Fruit fly (Drosophila melanogaster) whole organism, embryonic: ENCODE measurements around the gene Pnn.

Experiments used
- Asciz ChIP-seq: fragments of 200-800 bp; sonication (Bioruptor generic); optimal IDR thresholded peaks from 2 replicates; lab custom pipeline; 2017; ENCODE audit warnings: missing biosample characterization, mild to moderate bottlenecking, missing genetic modification characterization, missing genetic modification reagents
- B-H2 ChIP-seq: fragments of 200-800 bp; sonication (Bioruptor generic); optimal IDR thresholded peaks from 2 replicates; lab custom pipeline; 2018; ENCODE audit warnings: missing biosample characterization, mild to moderate bottlenecking, missing genetic modification characterization
- Bgb ChIP-seq: fragments of 200-800 bp; sonication (Bioruptor generic); IDR thresholded peaks from 2 replicates; pipeline ENCODE4 v1.3.6; 2022; ENCODE audit warnings: missing biosample characterization, missing genetic modification characterization; ENCODE audit not compliant: partially characterized antibody
- CG13123 ChIP-seq: fragments of 200-800 bp; sonication (Bioruptor generic); optimal IDR thresholded peaks from 2 replicates; lab custom pipeline; 2016; ENCODE audit warnings: missing biosample characterization, missing genetic modification characterization
- CG15696 ChIP-seq: fragments of 200-800 bp; sonication (Bioruptor generic); optimal IDR thresholded peaks from 2 replicates; lab custom pipeline; 2019; ENCODE audit warnings: missing biosample characterization, mild to moderate bottlenecking, missing genetic modification characterization, moderate library complexity
- CG17802 ChIP-seq: fragments of 200-800 bp; sonication (Bioruptor generic); optimal IDR thresholded peaks from 2 replicates; lab custom pipeline; 2018; ENCODE audit warnings: missing biosample characterization, mild to moderate bottlenecking, missing genetic modification characterization, moderate library complexity
- CG18262 ChIP-seq: fragments of 200-800 bp; optimal IDR thresholded peaks from 3 replicates; lab custom pipeline; 2019; ENCODE audit warnings: missing biosample characterization, mild to moderate bottlenecking, missing genetic modification characterization, moderate library complexity
- CG2199 ChIP-seq: fragments of 200-800 bp; sonication (Bioruptor generic); IDR thresholded peaks from 3 replicates; pipeline ENCODE4 v1.3.6; 2022; ENCODE audit warnings: missing biosample characterization, missing genetic modification characterization
- CG32532 ChIP-seq: fragments of 200-800 bp; sonication (Bioruptor generic); IDR thresholded peaks from 2 replicates; pipeline ENCODE4 v1.3.6; 2022; ENCODE audit warnings: missing biosample characterization, missing genetic modification characterization
- CG32767 ChIP-seq: fragments of 200-800 bp; sonication (Bioruptor generic); IDR thresholded peaks from 2 replicates; pipeline ENCODE4 v1.3.6; 2022; ENCODE audit warnings: missing biosample characterization, missing genetic modification characterization
- CG3847 ChIP-seq: fragments of 200-800 bp; sonication (Bioruptor generic); IDR thresholded peaks from 2 replicates; pipeline ENCODE4 v1.3.6; 2022; ENCODE audit warnings: missing biosample characterization, missing genetic modification characterization
- CG42726 ChIP-seq: fragments of 200-800 bp; sonication (Bioruptor generic); IDR thresholded peaks from 2 replicates; pipeline ENCODE4 v1.3.6; 2022; ENCODE audit warnings: missing biosample characterization, missing genetic modification characterization; ENCODE audit not compliant: partially characterized antibody
- CG4617 ChIP-seq: fragments of 200-800 bp; sonication (Bioruptor generic); optimal IDR thresholded peaks from 3 replicates; lab custom pipeline; 2016; ENCODE audit warnings: missing biosample characterization, missing genetic modification characterization, borderline replicate concordance
- CG5180 ChIP-seq: fragments of 200-800 bp; sonication (Bioruptor generic); optimal IDR thresholded peaks from 3 replicates; lab custom pipeline; 2017; ENCODE audit warnings: missing biosample characterization, missing genetic modification characterization, mild to moderate bottlenecking, moderate library complexity, missing genetic modification reagents
- CG6765 ChIP-seq: fragments of 200-800 bp; sonication (Bioruptor generic); optimal IDR thresholded peaks from 3 replicates; lab custom pipeline; 2017; ENCODE audit warnings: missing biosample characterization, mild to moderate bottlenecking, missing genetic modification characterization
- CG7963 ChIP-seq: fragments of 200-800 bp; sonication (Bioruptor generic); IDR thresholded peaks from 3 replicates; pipeline ENCODE4 v1.3.6; 2022; ENCODE audit warnings: missing biosample characterization, missing genetic modification characterization; ENCODE audit not compliant: partially characterized antibody
- CG8359 ChIP-seq: fragments of 200-800 bp; sonication (Bioruptor generic); optimal IDR thresholded peaks from 2 replicates; lab custom pipeline; 2017; ENCODE audit warnings: missing biosample characterization, mild to moderate bottlenecking, missing genetic modification characterization, borderline replicate concordance
- CG8924 ChIP-seq: fragments of 200-800 bp; optimal IDR thresholded peaks from 3 replicates; lab custom pipeline; 2019; ENCODE audit warnings: missing biosample characterization, mild to moderate bottlenecking, missing genetic modification characterization, moderate library complexity
- CG8944 ChIP-seq: fragments of 200-800 bp; sonication (Bioruptor generic); optimal IDR thresholded peaks from 3 replicates; lab custom pipeline; 2016; ENCODE audit warnings: missing biosample characterization, missing genetic modification characterization
- CG9437 ChIP-seq: fragments of 200-800 bp; sonication (Bioruptor generic); optimal IDR thresholded peaks from 2 replicates; lab custom pipeline; 2018; ENCODE audit warnings: missing biosample characterization, mild to moderate bottlenecking, missing genetic modification characterization
- CG9817 ChIP-seq: fragments of 200-800 bp; sonication (Bioruptor generic); optimal IDR thresholded peaks from 2 replicates; lab custom pipeline; 2018; ENCODE audit warnings: missing biosample characterization, mild to moderate bottlenecking, missing genetic modification characterization, moderate library complexity
- CG9876 ChIP-seq: fragments of 200-800 bp; sonication (Bioruptor generic); optimal IDR thresholded peaks from 2 replicates; lab custom pipeline; 2016; ENCODE audit warnings: missing biosample characterization, missing genetic modification characterization
- D ChIP-seq, 2 experiments: fragments of 200-800 bp in 1 of 2; fragments of >200 bp in 1 of 2; sonication (Bioruptor generic) in 1 of 2; optimal IDR thresholded peaks; 2 replicates in 1 of 2; 3 replicates in 1 of 2; lab custom pipeline; 2017; ENCODE audit warnings: mild to moderate bottlenecking in 1 of 2, missing biosample characterization in 1 of 2, missing genetic modification characterization in 1 of 2, missing genetic modification reagents in 1 of 2
- Dbx ChIP-seq: fragments of 200-800 bp; sonication (Bioruptor generic); IDR thresholded peaks from 3 replicates; pipeline ENCODE4 v1.3.6; 2022; ENCODE audit warnings: missing biosample characterization, missing genetic modification characterization
- Eip74EF ChIP-seq, 2 experiments: fragments of 200-800 bp in 1 of 2; fragments of >200 bp in 1 of 2; sonication (Bioruptor generic) in 1 of 2; optimal IDR thresholded peaks; 2 replicates each; lab custom pipeline; 2017 to 2019; ENCODE audit warnings: missing biosample characterization in 2 of 2, missing genetic modification characterization in 2 of 2, mild to moderate bottlenecking in 1 of 2, moderate library complexity in 1 of 2
- Fer1 ChIP-seq: fragments of 200-800 bp; sonication (Bioruptor generic); optimal IDR thresholded peaks from 2 replicates; lab custom pipeline; 2017; ENCODE audit warnings: missing biosample characterization, mild to moderate bottlenecking, missing genetic modification characterization
- HLH4C ChIP-seq: fragments of 200-800 bp; sonication (Bioruptor generic); IDR thresholded peaks from 3 replicates; pipeline ENCODE4 v1.3.6; 2022; ENCODE audit warnings: missing biosample characterization, missing genetic modification characterization; ENCODE audit not compliant: partially characterized antibody
- MBD-R2 ChIP-seq: fragments of 200-800 bp; sonication (Bioruptor generic); IDR thresholded peaks from 2 replicates; pipeline ENCODE4 v1.3.6; 2022; ENCODE audit warnings: missing biosample characterization, missing genetic modification characterization
- MESR4 ChIP-seq: fragments of 200-800 bp; sonication (Bioruptor generic); optimal IDR thresholded peaks from 2 replicates; lab custom pipeline; 2018; ENCODE audit warnings: missing biosample characterization, mild to moderate bottlenecking, missing genetic modification characterization, moderate library complexity
- NC2β ChIP-seq: fragments of 200-800 bp; sonication (Bioruptor generic); optimal IDR thresholded peaks from 2 replicates; lab custom pipeline; 2016; ENCODE audit warnings: missing biosample characterization, missing genetic modification characterization
- Neu2 ChIP-seq: fragments of 200-800 bp; sonication (Bioruptor generic); optimal IDR thresholded peaks from 3 replicates; lab custom pipeline; 2016; ENCODE audit warnings: missing biosample characterization, missing genetic modification characterization, borderline replicate concordance
- Nf-YA ChIP-seq: fragments of 200-800 bp; sonication (Bioruptor generic); IDR thresholded peaks from 2 replicates; pipeline ENCODE4 v1.3.6; 2022; ENCODE audit warnings: missing biosample characterization, missing genetic modification characterization
- Optix ChIP-seq: fragments of 200-800 bp; sonication (Bioruptor generic); IDR thresholded peaks from 3 replicates; pipeline ENCODE4 v1.3.6; 2022; ENCODE audit warnings: missing biosample characterization, missing genetic modification characterization
- Sox100B ChIP-seq: fragments of 200-800 bp; sonication (Bioruptor generic); optimal IDR thresholded peaks from 3 replicates; lab custom pipeline; 2018; ENCODE audit warnings: missing biosample characterization, mild to moderate bottlenecking, missing genetic modification characterization
- Sry-δ ChIP-seq: fragments of 200-800 bp; sonication (Bioruptor generic); optimal IDR thresholded peaks from 2 replicates; lab custom pipeline; 2016; ENCODE audit warnings: missing biosample characterization, missing genetic modification characterization
- Trl ChIP-seq, 3 experiments: fragments of >200 bp in 2 of 3; fragments of 200-800 bp in 1 of 3; sonication (Bioruptor generic) in 1 of 3; optimal IDR thresholded peaks; 2 replicates in 1 of 3; 3 replicates in 2 of 3; lab custom pipeline; 2016 to 2017; ENCODE audit warnings: missing biosample characterization in 1 of 3, missing genetic modification characterization in 1 of 3
- amos ChIP-seq: fragments of 200-800 bp; sonication (Bioruptor generic); IDR thresholded peaks from 2 replicates; pipeline ENCODE4 v1.3.6; 2022; ENCODE audit warnings: missing biosample characterization, missing genetic modification characterization; ENCODE audit not compliant: partially characterized antibody
- bowl ChIP-seq: fragments of 200-800 bp; sonication (Bioruptor generic); IDR thresholded peaks from 2 replicates; pipeline ENCODE4 v1.3.6; 2022; ENCODE audit warnings: missing biosample characterization, missing genetic modification characterization
- cad ChIP-seq: fragments of >200 bp; optimal IDR thresholded peaks from 2 replicates; lab custom pipeline; 2017; ENCODE audit warnings: missing biosample characterization, missing genetic modification characterization
- gcm ChIP-seq: fragments of 200-800 bp; sonication (Bioruptor generic); optimal IDR thresholded peaks from 2 replicates; lab custom pipeline; 2019; ENCODE audit warnings: missing biosample characterization, mild to moderate bottlenecking, missing genetic modification characterization, moderate library complexity
- gro ChIP-seq: fragments of 200-800 bp; sonication (Bioruptor generic); optimal IDR thresholded peaks from 2 replicates; lab custom pipeline; 2016; ENCODE audit warnings: missing biosample characterization, missing genetic modification characterization
- mam ChIP-seq: fragments of 200-800 bp; sonication (Bioruptor generic); optimal IDR thresholded peaks from 3 replicates; lab custom pipeline; 2016; ENCODE audit warnings: missing biosample characterization, missing genetic modification characterization
- peb ChIP-seq: fragments of 200-800 bp; sonication (Bioruptor generic); IDR thresholded peaks from 2 replicates; pipeline ENCODE4 v1.3.6; 2022; ENCODE audit warnings: missing biosample characterization, missing genetic modification characterization
- pros ChIP-seq: fragments of 200-800 bp; sonication (Bioruptor generic); optimal IDR thresholded peaks from 3 replicates; lab custom pipeline; 2019; ENCODE audit warnings: missing biosample characterization, mild to moderate bottlenecking, missing genetic modification characterization, moderate library complexity
- sens-2 ChIP-seq: fragments of 200-800 bp; sonication (Bioruptor generic); IDR thresholded peaks from 2 replicates; pipeline ENCODE4 v1.3.6; 2022; ENCODE audit warnings: missing biosample characterization, missing genetic modification characterization
- shn ChIP-seq: fragments of 200-800 bp; sonication (Bioruptor generic); optimal IDR thresholded peaks from 3 replicates; lab custom pipeline; 2016; ENCODE audit warnings: missing biosample characterization, missing genetic modification characterization
- sna ChIP-seq: fragments of 200-800 bp; sonication (Bioruptor generic); IDR thresholded peaks from 2 replicates; pipeline ENCODE4 v1.3.6; 2022; ENCODE audit warnings: missing biosample characterization, missing genetic modification characterization; ENCODE audit not compliant: partially characterized antibody
- sug ChIP-seq: fragments of 200-800 bp; optimal IDR thresholded peaks from 2 replicates; lab custom pipeline; 2019; ENCODE audit warnings: missing biosample characterization, mild to moderate bottlenecking, missing genetic modification characterization, moderate library complexity
- zen ChIP-seq: fragments of 200-800 bp; sonication (Bioruptor generic); optimal IDR thresholded peaks from 3 replicates; lab custom pipeline; 2018; ENCODE audit warnings: missing biosample characterization, mild to moderate bottlenecking, missing genetic modification characterization, moderate library complexity

Pnn gene

DNA sequence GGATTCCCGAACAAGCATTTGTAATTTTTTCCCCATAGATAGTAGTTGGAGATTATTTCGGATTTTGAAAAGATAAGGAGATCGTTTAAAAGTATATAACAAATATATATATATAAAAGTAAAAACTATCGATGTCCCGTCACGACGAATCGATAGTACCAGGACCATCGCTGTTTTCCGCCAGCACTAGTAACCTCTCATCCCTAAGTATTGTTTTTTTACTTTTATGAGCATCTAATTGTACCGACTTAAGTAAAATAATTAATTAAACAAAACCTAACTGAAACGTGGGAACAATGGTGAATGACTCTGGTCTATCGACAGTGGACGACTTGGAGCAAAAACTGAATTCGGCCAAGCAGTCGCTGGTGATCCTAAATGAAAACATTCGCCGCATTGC lies at the start of gene Pnn:
Pnn (plus strand) TSS at position 187 of the 400 bp plus-strand sequence.
- TF ChIP-seq amos (GFP tag; lab: Robert Waterston, UW), result peak; percentile 93
- TF ChIP-seq Fer1 (GFP tag; lab: Kevin White, UChicago), result no peak
- TF ChIP-seq Sox100B (GFP tag; lab: Kevin White, UChicago), result peak; percentile 6
- TF ChIP-seq CG2199 (GFP tag; lab: Robert Waterston, UW), result no peak
- peak; percentile 77 for TF ChIP-seq CG4617 (GFP tag; lab: Kevin White, UChicago)
- no peak for TF ChIP-seq CG8359
- peak; percentile 52 for TF ChIP-seq CG8924
- TF ChIP-seq CG15696 (tag; lab: Kevin White, UChicago), result no peak
- no peak for TF ChIP-seq Optix (GFP tag; lab: Robert Waterston, UW)
- TF ChIP-seq Bgb, result peak; percentile 92
- TF ChIP-seq sna (GFP tag; lab: Robert Waterston, UW), result peak; percentile 87
- peak; percentile 87 for TF ChIP-seq CG7963 (GFP tag; lab: Robert Waterston, UW)
- no peak for TF ChIP-seq CG9817 (tag; lab: Kevin White, UChicago)
- TF ChIP-seq MBD-R2 (GFP tag; lab: Robert Waterston, UW), result peak; percentile 91
- TF ChIP-seq Dbx, result no peak
- TF ChIP-seq Trl (optimal IDR thresholded peaks at IDR 0.05; lab: Kevin White, UChicago), result no peak
- no peak for TF ChIP-seq Trl (GFP tag; optimal IDR thresholded peaks at IDR 0.05; lab: Kevin White, UChicago)
- TF ChIP-seq CG8944 (GFP tag; lab: Kevin White, UChicago), result no peak
- TF ChIP-seq cad (GFP tag; lab: Kevin White, UChicago), result peak; percentile 30
- no peak for TF ChIP-seq Eip74EF (GFP tag; optimal IDR thresholded peaks at IDR 0.05; lab: Kevin White, UChicago)
- 0 out of 2 replicates have a peak, but pooled peaks have one; percentile 19 for TF ChIP-seq CG32767 (GFP tag; lab: Robert Waterston, UW)
- no peak for TF ChIP-seq CG32532 (GFP tag; lab: Robert Waterston, UW)
- TF ChIP-seq zen, result peak; percentile 39
- TF ChIP-seq Asciz (GFP tag; lab: Kevin White, UChicago), result no peak
- TF ChIP-seq gro, result no peak
- no peak for TF ChIP-seq bowl (GFP tag; lab: Robert Waterston, UW)
- TF ChIP-seq CG18262 (tag; lab: Kevin White, UChicago), result peak; percentile 17
- no peak for TF ChIP-seq CG6765 (GFP tag; lab: Kevin White, UChicago)
- no peak for TF ChIP-seq pros (GFP tag; lab: Kevin White, UChicago)
- TF ChIP-seq CG42726 (GFP tag; lab: Robert Waterston, UW), result peak; percentile 87; the same call in 1 of the 2 replicates
- TF ChIP-seq sug (tag; lab: Kevin White, UChicago), result peak; percentile 10
- TF ChIP-seq MESR4, result peak; percentile 75
- peak; percentile 22 for TF ChIP-seq CG9437
- no peak for TF ChIP-seq Nf-YA
- TF ChIP-seq mam (GFP tag; lab: Kevin White, UChicago), result no peak
- no peak for TF ChIP-seq CG13123 (GFP tag; lab: Kevin White, UChicago)
- TF ChIP-seq Neu2 (GFP tag; lab: Kevin White, UChicago), result no peak
- no peak for TF ChIP-seq peb (GFP tag; lab: Robert Waterston, UW)
- no peak for TF ChIP-seq CG17802 (tag; lab: Kevin White, UChicago)
- peak; percentile 84 for TF ChIP-seq HLH4C
- TF ChIP-seq gcm (GFP tag; lab: Kevin White, UChicago), result no peak
- TF ChIP-seq sens-2 (GFP tag; lab: Robert Waterston, UW), result no peak
- no peak for TF ChIP-seq D (optimal IDR thresholded peaks at IDR 0.05; lab: Kevin White, UChicago)
- TF ChIP-seq D (GFP tag; optimal IDR thresholded peaks at IDR 0.05; lab: Kevin White, UChicago), result peak; percentile 16
- TF ChIP-seq NC2β, result no peak
- no peak; the same call in 1 of the 2 replicates for TF ChIP-seq CG3847 (GFP tag; lab: Robert Waterston, UW)
- peak; percentile 21 for TF ChIP-seq B-H2 (GFP tag; lab: Kevin White, UChicago)
- TF ChIP-seq shn (GFP tag; lab: Kevin White, UChicago), result no peak
- TF ChIP-seq Sry-δ (GFP tag; lab: Kevin White, UChicago), result peak; percentile 83
- TF ChIP-seq CG9876 (GFP tag; lab: Kevin White, UChicago), result no peak
- TF ChIP-seq CG5180 (GFP tag; lab: Kevin White, UChicago), result no peak
